Fruit fly (Drosophila melanogaster) whole organism, larva: ENCODE data around the gene Acp95EF.

Experiments
- noc ChIP-seq: fragments of 200-800 bp; sonication (Bioruptor generic); optimal IDR thresholded peaks from 3 replicates; lab custom pipeline; 2019; ENCODE audit warnings: missing biosample characterization, mild to moderate bottlenecking, missing genetic modification characterization, moderate library complexity

Gene Acp95EF

dm6 chr3R:24261380-24262021 is 32.7 kb downstream of the Acp95EF start:
- TF ChIP-seq noc (tag; lab: Kevin White, UChicago): no peak

DNA sequence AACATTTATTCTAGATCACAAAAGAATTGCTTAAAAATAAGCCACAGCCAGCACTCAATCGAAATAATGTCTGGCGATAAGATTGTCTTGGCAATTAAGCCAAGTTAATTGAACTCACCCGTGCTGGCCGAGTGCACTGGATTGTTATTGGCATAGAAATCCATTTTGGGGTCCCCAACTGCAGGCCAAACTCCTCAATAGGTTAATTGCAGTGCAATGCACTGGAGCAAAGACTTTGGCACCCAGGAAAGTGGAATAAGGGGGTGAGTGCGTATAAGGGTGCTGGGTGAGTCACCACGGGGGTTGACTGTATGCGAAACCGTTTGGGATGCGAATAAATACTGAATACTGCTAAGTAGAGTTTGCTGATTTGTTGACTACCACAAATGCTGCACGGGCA is 34.1 kb downstream of the Acp95EF start:
- no peak for TF ChIP-seq noc (tag; lab: Kevin White, UChicago)

DNA sequence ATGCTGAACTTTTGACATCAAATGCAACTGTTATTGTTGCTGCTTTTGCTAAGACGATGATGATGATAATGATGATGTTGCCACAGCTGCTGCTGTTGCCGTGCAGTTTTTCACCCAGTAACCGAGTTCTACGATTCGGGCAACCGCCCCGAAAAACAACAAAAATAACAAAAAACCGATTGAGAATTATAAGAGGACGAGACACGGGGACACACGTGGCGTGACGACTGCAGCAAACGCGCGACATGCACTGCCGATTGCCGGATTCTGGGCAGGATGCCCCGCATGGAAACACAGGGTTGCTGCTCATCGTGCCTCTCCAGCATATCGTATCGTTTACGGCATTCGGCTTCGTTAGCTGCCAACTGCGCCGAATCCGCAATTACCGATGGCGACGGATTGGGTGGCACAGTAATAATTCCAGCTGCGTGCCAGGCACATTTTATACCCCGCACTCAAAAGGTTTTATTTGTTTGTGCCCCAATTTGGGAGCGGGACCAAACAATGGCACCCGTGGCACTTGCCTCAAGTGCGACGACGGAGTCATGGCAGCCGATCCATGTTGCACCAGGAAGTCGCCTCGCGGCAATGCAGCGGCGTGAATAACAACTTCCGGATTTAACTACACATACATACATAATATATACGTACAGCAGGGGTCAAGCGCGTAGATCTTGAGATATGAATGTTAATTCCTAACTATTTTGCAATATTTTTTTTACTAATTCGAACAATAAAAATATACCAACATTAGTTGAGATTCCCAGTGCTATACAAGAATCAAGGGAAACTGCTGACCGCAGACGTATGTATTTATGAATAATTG is 35.0 kb downstream of the Acp95EF start:
- no peak for TF ChIP-seq noc (tag; lab: Kevin White, UChicago)

dm6 chr3R:24264414-24265363 is 35.9 kb downstream of the Acp95EF start:
- TF ChIP-seq noc (tag; lab: Kevin White, UChicago): no peak

- TF ChIP-seq noc (tag; lab: Kevin White, UChicago): no peak
These were observed 38.2 kb downstream of the Acp95EF start for dm6 chr3R:24266786-24267579.

DNA sequence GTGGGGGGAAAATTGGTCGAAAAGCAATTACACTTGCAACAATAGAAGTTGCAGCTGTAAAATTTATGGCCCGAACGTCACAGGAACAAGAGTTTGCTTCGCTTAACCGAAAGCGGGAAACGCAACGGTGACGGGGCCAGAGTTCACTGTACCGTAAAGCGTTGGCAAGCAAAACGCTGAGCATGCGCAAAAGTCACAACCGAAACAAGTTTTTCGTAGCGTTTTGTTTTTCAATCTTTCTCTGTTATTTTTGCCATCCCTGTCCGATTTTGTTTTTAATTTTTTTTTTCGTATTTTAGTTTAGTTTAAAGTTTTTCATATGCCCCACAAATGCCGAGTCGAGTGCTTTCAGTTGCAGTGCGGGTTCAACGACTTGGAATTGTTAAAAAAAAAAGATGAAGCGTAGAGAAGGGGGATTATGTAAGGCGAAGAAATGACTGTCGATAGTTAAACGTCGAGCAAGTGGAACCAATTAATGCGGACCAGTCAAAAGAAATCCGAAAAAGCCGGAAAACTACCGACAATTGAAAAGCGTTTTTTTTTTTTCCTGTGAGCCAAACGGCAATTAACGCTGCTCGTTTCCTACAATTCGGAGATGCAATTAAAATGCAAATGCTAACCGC is 38.9 kb downstream of the Acp95EF start:
- TF ChIP-seq noc (tag; lab: Kevin White, UChicago): no peak

DNA sequence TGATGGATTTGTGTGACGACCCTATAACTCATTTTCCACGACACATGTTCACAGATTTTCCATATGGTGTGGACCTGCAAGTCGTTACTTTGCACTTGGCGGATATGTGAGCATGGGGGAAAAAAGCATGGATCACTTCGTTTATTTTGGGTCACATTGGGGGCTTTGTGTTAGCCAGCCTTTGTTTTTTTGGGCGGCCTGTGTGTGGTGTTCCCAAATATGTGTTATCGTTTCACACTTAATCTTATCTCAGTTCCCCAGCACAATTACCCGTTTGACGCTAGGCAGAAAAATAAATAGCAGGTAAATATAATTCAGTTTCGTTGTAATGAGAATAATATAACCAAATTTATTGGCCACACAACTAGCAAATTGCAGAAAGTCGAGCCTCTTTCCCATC is 39.5 kb downstream of the Acp95EF start:
- TF ChIP-seq noc (tag; lab: Kevin White, UChicago): peak; percentile 10

DNA sequence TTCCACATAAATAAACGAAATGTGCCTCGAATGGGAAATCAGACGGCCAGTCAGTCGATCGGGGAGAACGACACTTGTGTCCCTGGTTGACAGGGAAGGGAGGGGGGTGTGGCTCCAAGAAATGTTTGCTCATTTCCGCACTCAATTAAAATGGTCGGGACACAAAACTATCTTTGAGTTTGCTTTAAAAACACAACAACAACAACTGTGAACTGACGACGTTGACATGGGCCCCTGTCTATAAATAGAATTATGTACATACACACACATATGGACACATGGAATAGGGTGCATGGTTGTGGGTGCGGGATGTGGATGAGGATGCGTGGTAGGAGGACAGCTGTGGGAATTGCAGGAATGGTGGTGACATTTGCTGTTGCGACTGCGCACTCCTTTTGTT is 41.3 kb downstream of the Acp95EF start:
- TF ChIP-seq noc (tag; lab: Kevin White, UChicago): no peak

DNA sequence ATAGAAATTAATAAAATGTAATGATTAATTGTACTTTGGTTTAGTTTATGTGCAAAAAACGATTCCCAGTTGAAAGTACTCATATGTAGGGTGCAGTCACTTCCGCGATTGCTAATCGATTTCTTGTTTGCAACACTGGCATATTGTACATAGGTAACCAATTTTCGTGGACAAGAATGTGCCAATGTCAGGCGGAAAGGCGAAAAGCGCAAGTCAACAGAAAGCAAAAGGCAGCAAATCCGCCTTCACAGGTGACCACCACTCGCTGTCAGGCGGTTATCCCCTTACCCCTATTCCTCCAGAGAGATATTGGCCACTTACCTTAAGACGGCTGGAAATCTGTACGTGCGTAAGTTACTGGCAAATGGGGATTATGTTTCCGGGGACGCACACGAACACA is 41.8 kb downstream of the Acp95EF start:
- TF ChIP-seq noc (tag; lab: Kevin White, UChicago): no peak

DNA sequence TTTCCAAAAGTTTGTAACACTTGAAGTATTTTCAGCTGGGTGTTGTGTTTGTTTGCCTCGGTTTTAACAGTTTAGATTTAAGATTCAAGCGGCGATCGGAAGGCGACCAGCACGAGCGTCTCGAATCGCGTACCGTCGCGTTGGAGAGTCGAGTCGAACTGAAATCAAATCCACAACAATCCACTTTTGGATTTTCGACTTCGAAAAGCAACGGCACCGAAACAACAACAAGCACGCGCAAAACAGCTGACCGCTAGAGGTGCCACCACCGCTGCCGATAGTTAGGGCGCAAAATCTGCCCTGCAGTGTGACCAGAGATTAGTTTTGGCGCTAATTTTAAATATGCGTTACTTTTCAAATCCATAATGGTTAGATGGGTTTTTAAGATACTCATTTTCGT is 42.3 kb downstream of the Acp95EF start, which contains the start of gene jar:
Gene jar, minus strand, starts transcription at position 163 of the 400 bp plus-strand sequence.
- peak; percentile 39 for TF ChIP-seq noc (tag; lab: Kevin White, UChicago)

DNA sequence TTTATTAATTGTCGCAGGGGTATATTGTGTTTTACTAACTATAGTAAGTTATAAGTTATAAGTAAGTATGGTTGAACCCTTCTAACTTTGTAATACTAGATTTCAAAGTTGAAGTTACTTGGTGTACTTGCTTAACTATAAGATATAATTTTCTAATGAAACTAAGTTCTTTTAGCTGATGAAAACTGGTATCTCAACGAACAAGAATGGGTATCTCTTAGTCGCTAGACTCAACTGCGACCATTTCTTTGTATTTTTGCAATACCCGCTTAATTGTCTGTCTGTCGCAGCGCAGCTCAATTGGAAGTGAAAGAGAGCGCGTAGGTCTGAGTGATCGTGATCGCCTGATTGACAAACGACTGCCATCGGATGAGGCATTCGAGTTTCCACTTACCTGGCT is 43.5 kb downstream of the Acp95EF start:
- TF ChIP-seq noc (tag; lab: Kevin White, UChicago): no peak

dm6 chr3R:24272775-24273290 is 44.1 kb downstream of the Acp95EF start, which contains the start of gene Orct2:
TSS of gene Orct2 (plus strand) at chr3R:24273029.
- TF ChIP-seq noc (tag; lab: Kevin White, UChicago): peak; percentile 50

dm6 chr3R:24274212-24274611 is 45.4 kb downstream of the Acp95EF start:
- no peak for TF ChIP-seq noc (tag; lab: Kevin White, UChicago)

DNA sequence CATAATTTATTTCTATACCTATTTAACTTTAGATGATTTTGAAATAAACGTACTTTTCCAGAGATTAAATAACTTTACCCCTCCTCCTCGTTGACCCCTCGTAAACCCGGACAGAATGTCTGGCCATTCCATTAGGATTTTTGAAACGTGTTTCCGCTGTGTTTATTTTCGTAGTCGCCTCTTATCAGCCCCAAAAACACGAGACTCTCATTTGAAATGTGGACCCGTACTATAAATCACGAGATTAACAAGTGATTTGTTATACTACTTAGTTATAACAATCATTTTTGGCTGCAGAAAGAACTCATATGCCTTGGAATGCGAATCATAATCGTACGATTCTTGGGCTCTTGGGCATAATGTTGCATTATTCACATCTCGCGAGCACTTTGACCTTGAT is 46.7 kb downstream of the Acp95EF start:
- no peak for TF ChIP-seq noc (tag; lab: Kevin White, UChicago)
